Worm (Caenorhabditis elegans) whole organism, mixed stage, embryonic: ENCODE results near the gene C52A11.3.

Experiments
- M03D4.4 ChIP-seq: sonication (generic microtip); optimal IDR thresholded peaks from 2 replicates; lab custom pipeline; 2017; ENCODE audit warnings: mild to moderate bottlenecking, missing genetic modification characterization, missing compliant biosample characterization
- blmp-1 ChIP-seq: fragments of 150-350 bp; optimal IDR thresholded peaks from 2 replicates; lab custom pipeline; 2014; ENCODE audit warnings: missing biosample characterization, missing genetic modification characterization
- elt-1 ChIP-seq: sonication (generic microtip); optimal IDR thresholded peaks from 2 replicates; lab custom pipeline; 2017; ENCODE audit warnings: missing genetic modification characterization, mild to moderate bottlenecking, missing compliant biosample characterization, antibody characterized with exemption, moderate library complexity, borderline replicate concordance; ENCODE audit not compliant: insufficient read depth
- elt-3 ChIP-seq: fragments of 150-350 bp; optimal IDR thresholded peaks from 2 replicates; lab custom pipeline; 2014; ENCODE audit warnings: missing biosample characterization, missing genetic modification characterization
- lsy-2 ChIP-seq: fragments of 150-350 bp; optimal IDR thresholded peaks from 2 replicates; lab custom pipeline; 2014; ENCODE audit warnings: missing biosample characterization, missing genetic modification characterization
- mab-5 ChIP-seq: fragments of 150-350 bp; optimal IDR thresholded peaks from 2 replicates; lab custom pipeline; 2014; ENCODE audit warnings: missing biosample characterization, missing genetic modification characterization
- nhr-12 ChIP-seq: fragments of 150-350 bp; optimal IDR thresholded peaks from 2 replicates; lab custom pipeline; 2014; ENCODE audit warnings: missing biosample characterization, missing genetic modification characterization
- nhr-2 ChIP-seq: fragments of 150-350 bp; optimal IDR thresholded peaks from 2 replicates; lab custom pipeline; 2014; ENCODE audit warnings: missing biosample characterization, missing genetic modification characterization
- pha-4 ChIP-seq: fragments of 150-350 bp; optimal IDR thresholded peaks from 2 replicates; lab custom pipeline; 2018; ENCODE audit warnings: missing biosample characterization, missing genetic modification reagents, missing genetic modification characterization
- unc-39 ChIP-seq: fragments of 150-350 bp; optimal IDR thresholded peaks from 2 replicates; lab custom pipeline; 2014; ENCODE audit warnings: missing biosample characterization, missing genetic modification characterization
- zip-8 ChIP-seq: fragments of 150-350 bp; optimal IDR thresholded peaks from 2 replicates; lab custom pipeline; 2014; ENCODE audit warnings: missing biosample characterization, missing genetic modification characterization

ce11 chrII:10766773-10767172 lies 29.6 kb downstream of the C52A11.3 start:
- no peak for TF ChIP-seq lsy-2 (tag; lab: Kevin White, UChicago)
- TF ChIP-seq elt-3 (tag; lab: Kevin White, UChicago), result no peak
- no peak for TF ChIP-seq blmp-1 (tag; lab: Kevin White, UChicago)
- no peak for TF ChIP-seq M03D4.4 (tag; lab: Kevin White, UChicago)
- no peak for TF ChIP-seq nhr-2 (tag; lab: Kevin White, UChicago)
- TF ChIP-seq nhr-12, result no peak
- TF ChIP-seq unc-39 (tag; lab: Kevin White, UChicago), result no peak
- no peak for TF ChIP-seq zip-8 (tag; lab: Kevin White, UChicago)
- TF ChIP-seq elt-1 (tag; lab: Kevin White, UChicago), result no peak
- TF ChIP-seq pha-4 (tag; lab: Kevin White, UChicago), result no peak
- TF ChIP-seq mab-5 (tag; lab: Kevin White, UChicago), result no peak
